Worm (Caenorhabditis elegans) whole organism, L1 larva: Measurements from ENCODE around the gene C11H1.5.
A peak's percentile ranks its signal among the peaks of the same experiment; 100 is the strongest.

Experiments used
- ces-1 ChIP-seq: fragments of 150-350 bp; optimal IDR thresholded peaks from 2 replicates; lab custom pipeline; 2014; ENCODE audit warnings: missing biosample characterization, missing genetic modification reagents, missing genetic modification characterization
- lin-13 ChIP-seq: fragments of 150-350 bp; optimal IDR thresholded peaks from 2 replicates; lab custom pipeline; 2014; ENCODE audit warnings: missing biosample characterization, missing genetic modification reagents, missing genetic modification characterization
- lin-39 ChIP-seq: fragments of 150-350 bp; optimal IDR thresholded peaks from 2 replicates; lab custom pipeline; 2014; ENCODE audit warnings: missing biosample characterization, missing genetic modification reagents, missing genetic modification characterization
- lir-3 ChIP-seq: sonication (generic microtip); optimal IDR thresholded peaks from 2 replicates; lab custom pipeline; 2016; ENCODE audit warnings: mild to moderate bottlenecking, missing genetic modification characterization, moderate library complexity, missing compliant biosample characterization; ENCODE audit not compliant: poor library complexity
- lsy-2 ChIP-seq, 2 experiments: fragments of 150-350 bp; optimal IDR thresholded peaks; 2 replicates each; lab custom pipeline; 2014; ENCODE audit warnings: missing biosample characterization in 2 of 2, missing genetic modification characterization in 2 of 2
- nhr-77 ChIP-seq: fragments of 150-350 bp; optimal IDR thresholded peaks from 2 replicates; lab custom pipeline; 2014; ENCODE audit warnings: missing biosample characterization, missing genetic modification characterization
- swsn-7 ChIP-seq: sonication (generic microtip); optimal IDR thresholded peaks from 2 replicates; lab custom pipeline; 2016; ENCODE audit warnings: missing genetic modification characterization, missing compliant biosample characterization

DNA sequence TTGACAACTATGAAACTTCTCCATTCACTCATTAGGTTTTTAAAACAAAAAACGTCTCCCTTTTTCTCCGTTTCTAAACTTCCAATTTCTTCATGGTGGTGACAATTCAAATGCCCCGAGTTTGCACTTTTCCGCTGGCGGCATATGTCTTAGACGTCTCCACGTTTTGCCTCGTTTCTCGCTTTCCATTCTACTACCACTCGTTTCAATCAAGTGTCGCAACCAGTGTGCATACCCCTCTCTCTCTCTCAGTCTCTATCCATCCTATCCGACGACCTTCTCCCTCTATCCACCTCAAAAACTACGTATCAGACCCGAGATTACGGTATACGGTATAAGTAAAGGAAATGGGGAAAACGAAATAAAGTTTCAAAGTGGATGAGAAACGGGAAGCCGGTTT is 31.2 kb upstream of the C11H1.5 start:
- TF ChIP-seq nhr-77 (no peak), lin-13 (GFP tag; lab: Kevin White, UChicago) (no peak), swsn-7 (no peak), lir-3 (no peak), lsy-2 (tag; optimal IDR thresholded peaks at IDR 0.05; lab: Kevin White, UChicago) (peak in 1 of 2 experiments; percentile 44), lin-39 (no peak), ces-1 (GFP tag; lab: Kevin White, UChicago) (no peak)
